Worm (Caenorhabditis elegans) whole organism, L1 larva: ENCODE results near the gene K12H6.2.

Experiments
- C04F5.9 ChIP-seq: sonication (generic microtip); optimal IDR thresholded peaks from 2 replicates; lab custom pipeline; 2016; ENCODE audit warnings: missing genetic modification characterization, missing compliant biosample characterization
- C16A3.4 ChIP-seq: fragments of 150-350 bp; optimal IDR thresholded peaks from 2 replicates; lab custom pipeline; 2014; ENCODE audit warnings: missing biosample characterization, missing genetic modification characterization
- C34B4.2 ChIP-seq: sonication (generic microtip); optimal IDR thresholded peaks from 2 replicates; lab custom pipeline; 2017; ENCODE audit warnings: mild to moderate bottlenecking, missing genetic modification characterization, missing compliant biosample characterization
- Y116A8C.19 ChIP-seq: sonication (generic microtip); optimal IDR thresholded peaks from 2 replicates; lab custom pipeline; 2016; ENCODE audit warnings: missing compliant biosample characterization, missing genetic modification characterization, borderline replicate concordance
- aly-2 ChIP-seq: fragments of 150-350 bp; optimal IDR thresholded peaks from 2 replicates; lab custom pipeline; 2014; ENCODE audit warnings: missing biosample characterization, missing genetic modification characterization
- blmp-1 ChIP-seq: fragments of 150-350 bp; optimal IDR thresholded peaks from 2 replicates; lab custom pipeline; 2014; ENCODE audit warnings: missing biosample characterization, missing genetic modification characterization
- ceh-82 ChIP-seq, 3 experiments: fragments of 150-350 bp in 1 of 3; sonication (generic microtip) in 2 of 3; optimal IDR thresholded peaks; 2 replicates each; lab custom pipeline; 2014 to 2017; ENCODE audit warnings: missing biosample characterization in 3 of 3, missing genetic modification characterization in 3 of 3
- efl-1 ChIP-seq, 4 experiments: fragments of 150-350 bp; optimal IDR thresholded peaks in 3 of 4; peaks in 1 of 4; 1 replicate in 1 of 4; 2 replicates in 3 of 4; lab custom pipeline; 2014; ENCODE audit warnings: missing biosample characterization in 2 of 4, missing genetic modification characterization in 2 of 4, missing genetic modification reagents in 2 of 4
- efl-3 ChIP-seq: fragments of 200-800 bp; sonication (Bioruptor generic); optimal IDR thresholded peaks from 2 replicates; lab custom pipeline; 2018; ENCODE audit warnings: mild to moderate bottlenecking, missing genetic modification characterization, missing compliant biosample characterization
- egl-13 ChIP-seq: sonication (generic microtip); optimal IDR thresholded peaks from 2 replicates; lab custom pipeline; 2016; ENCODE audit warnings: missing genotype, missing genetic modification reagents, missing genetic modification characterization, missing compliant biosample characterization
- elt-3 ChIP-seq, 6 experiments: fragments of 150-350 bp in 1 of 6; sonication (generic microtip); optimal IDR thresholded peaks; 2 replicates each; lab custom pipeline; 2017 to 2018; ENCODE audit warnings: missing biosample characterization in 6 of 6, missing genetic modification characterization in 6 of 6, inconsistent platforms in 1 of 6
- ets-5 ChIP-seq: fragments of 200-800 bp; sonication (Bioruptor generic); IDR thresholded peaks from 2 replicates; pipeline ENCODE4 v1.3.6; 2022; ENCODE audit warnings: missing genetic modification characterization, missing compliant biosample characterization
- fkh-10 ChIP-seq: sonication (generic microtip); optimal IDR thresholded peaks from 2 replicates; lab custom pipeline; 2017; ENCODE audit warnings: missing biosample characterization, missing genetic modification reagents, missing genetic modification characterization
- fkh-4 ChIP-seq: sonication (generic microtip); optimal IDR thresholded peaks from 2 replicates; lab custom pipeline; 2016; ENCODE audit warnings: missing compliant biosample characterization, missing genetic modification characterization, borderline replicate concordance
- fos-1 ChIP-seq: fragments of 150-350 bp; optimal IDR thresholded peaks from 2 replicates; lab custom pipeline; 2014; ENCODE audit warnings: missing biosample characterization, missing genetic modification characterization
- hlh-17 ChIP-seq: fragments of 200-800 bp; sonication (Bioruptor generic); optimal IDR thresholded peaks from 2 replicates; lab custom pipeline; 2018; ENCODE audit warnings: missing genetic modification characterization, mild to moderate bottlenecking, missing compliant biosample characterization, moderate library complexity, borderline replicate concordance
- hlh-4 ChIP-seq: sonication (generic microtip); optimal IDR thresholded peaks from 2 replicates; lab custom pipeline; 2016; ENCODE audit warnings: mild to moderate bottlenecking, missing genetic modification characterization, missing compliant biosample characterization
- isw-1 ChIP-seq: fragments of 200-800 bp; sonication (Bioruptor generic); IDR thresholded peaks from 2 replicates; pipeline ENCODE4 v1.3.6; 2022; ENCODE audit warnings: missing genetic modification characterization, missing compliant biosample characterization
- jun-1 ChIP-seq: fragments of 150-350 bp; optimal IDR thresholded peaks from 2 replicates; lab custom pipeline; 2014; ENCODE audit warnings: missing biosample characterization, missing genetic modification reagents, missing genetic modification characterization
- lin-14 ChIP-seq: fragments of 200-800 bp; sonication (Bioruptor generic); optimal IDR thresholded peaks from 2 replicates; lab custom pipeline; 2018; ENCODE audit warnings: mild to moderate bottlenecking, missing genetic modification characterization, moderate library complexity, missing compliant biosample characterization
- mdl-1 ChIP-seq, 2 experiments: fragments of 150-350 bp; optimal IDR thresholded peaks; 2 replicates each; lab custom pipeline; 2014 to 2017; ENCODE audit warnings: missing biosample characterization in 2 of 2, missing genetic modification characterization in 2 of 2, inconsistent platforms in 1 of 2
- nhr-11 ChIP-seq: fragments of 150-350 bp; optimal IDR thresholded peaks from 2 replicates; lab custom pipeline; 2014; ENCODE audit warnings: missing biosample characterization, missing genetic modification characterization
- nhr-19 ChIP-seq: fragments of 200-800 bp; sonication (Bioruptor generic); conservative IDR thresholded peaks from 2 replicates; pipeline ENCODE4 v1.3.6; 2022; ENCODE audit warnings: missing genetic modification characterization, missing compliant biosample characterization
- nhr-20 ChIP-seq: sonication (generic microtip); optimal IDR thresholded peaks from 2 replicates; lab custom pipeline; 2016; ENCODE audit warnings: mild to moderate bottlenecking, missing genetic modification characterization, missing compliant biosample characterization
- nhr-47 ChIP-seq: sonication (generic microtip); optimal IDR thresholded peaks from 2 replicates; lab custom pipeline; 2016; ENCODE audit warnings: mild to moderate bottlenecking, missing genetic modification characterization, moderate library complexity, missing compliant biosample characterization
- nhr-85 ChIP-seq: sonication (generic microtip); peaks from one replicate; lab custom pipeline; 2016; ENCODE audit warnings: missing genetic modification characterization, inconsistent platforms, missing compliant biosample characterization
- pax-3 ChIP-seq: fragments of 200-800 bp; sonication (Bioruptor generic); optimal IDR thresholded peaks from 2 replicates; lab custom pipeline; 2018; ENCODE audit warnings: mild to moderate bottlenecking, missing genetic modification characterization, moderate library complexity, missing compliant biosample characterization
- rnt-1 ChIP-seq: sonication (generic microtip); optimal IDR thresholded peaks from 2 replicates; lab custom pipeline; 2016; ENCODE audit warnings: mild to moderate bottlenecking, missing genetic modification characterization, moderate library complexity, missing compliant biosample characterization
- sup-37 ChIP-seq: fragments of 200-800 bp; sonication (Bioruptor generic); optimal IDR thresholded peaks from 2 replicates; lab custom pipeline; 2018; ENCODE audit warnings: mild to moderate bottlenecking, missing genetic modification characterization, missing compliant biosample characterization
- swsn-7 ChIP-seq: sonication (generic microtip); optimal IDR thresholded peaks from 2 replicates; lab custom pipeline; 2016; ENCODE audit warnings: missing genetic modification characterization, missing compliant biosample characterization
- tbx-2 ChIP-seq: sonication (generic microtip); optimal IDR thresholded peaks from 2 replicates; lab custom pipeline; 2016; ENCODE audit warnings: missing genetic modification characterization, missing compliant biosample characterization
- tlp-1 ChIP-seq: fragments of 150-350 bp; optimal IDR thresholded peaks from 2 replicates; lab custom pipeline; 2014; ENCODE audit warnings: missing biosample characterization, missing genetic modification characterization
- unc-130 ChIP-seq: fragments of 150-350 bp; optimal IDR thresholded peaks from 2 replicates; lab custom pipeline; 2017; ENCODE audit warnings: missing biosample characterization, missing genetic modification characterization, inconsistent platforms
- unc-30 ChIP-seq: sonication (generic microtip); optimal IDR thresholded peaks from 2 replicates; lab custom pipeline; 2017; ENCODE audit warnings: missing biosample characterization, missing genetic modification characterization
- xbp-1 ChIP-seq: sonication (generic microtip); optimal IDR thresholded peaks from 2 replicates; lab custom pipeline; 2016; ENCODE audit warnings: missing genetic modification characterization, missing compliant biosample characterization
- ztf-11 ChIP-seq, 2 experiments: sonication (generic microtip); optimal IDR thresholded peaks; 2 replicates each; lab custom pipeline; 2016 to 2017; ENCODE audit warnings: missing genetic modification characterization in 2 of 2, missing biosample characterization in 1 of 2, missing compliant biosample characterization in 1 of 2

K12H6.2 gene

ce11 chrII:2816676-2817075 is 1.3 kb upstream of the K12H6.2 start, which contains the start of gene set-13:
Gene set-13, plus strand, starts transcription at chrII:2816976.
- TF ChIP-seq nhr-19 (no peak), unc-130 (tag; lab: Kevin White, UChicago) (no peak), fos-1 (tag; lab: Kevin White, UChicago) (no peak), blmp-1 (tag; lab: Kevin White, UChicago) (no peak), fkh-10 (GFP tag; lab: Kevin White, UChicago) (no peak), nhr-11 (tag; lab: Kevin White, UChicago) (no peak)

ce11 chrII:2815017-2815416 is 327 bp downstream of the K12H6.2 start:
- TF ChIP-seq ztf-11 (tag; optimal IDR thresholded peaks at IDR 0.05; lab: Kevin White, UChicago) = no peak
- TF ChIP-seq pax-3 = no peak
- no peak for TF ChIP-seq nhr-11 (tag; lab: Kevin White, UChicago)
- no peak for TF ChIP-seq Y116A8C.19 (tag; lab: Kevin White, UChicago)
- no peak for TF ChIP-seq lin-14 (GFP tag; lab: Kevin White, UChicago)
- no peak for TF ChIP-seq nhr-47 (tag; lab: Kevin White, UChicago)
- no peak for TF ChIP-seq C16A3.4
- TF ChIP-seq hlh-17 (GFP tag; lab: Kevin White, UChicago) = no peak
- TF ChIP-seq C34B4.2 = no peak
- no peak for TF ChIP-seq sup-37 (GFP tag; lab: Kevin White, UChicago)
- no peak for TF ChIP-seq aly-2
- no peak for TF ChIP-seq unc-30
- no peak for TF ChIP-seq fkh-4 (tag; lab: Kevin White, UChicago)
- TF ChIP-seq rnt-1 (tag; lab: Kevin White, UChicago) = no peak
- no peak for TF ChIP-seq blmp-1 (tag; lab: Kevin White, UChicago)
- TF ChIP-seq swsn-7 (tag; lab: Kevin White, UChicago) = no peak
- no peak for TF ChIP-seq ets-5 (GFP tag; lab: Robert Waterston, UW)
- TF ChIP-seq efl-1 (optimal IDR thresholded peaks at IDR 0.05; lab: Kevin White, UChicago) = no peak
- TF ChIP-seq efl-1 (GFP tag; optimal IDR thresholded peaks at IDR 0.05 in 1 of 2; lab: Kevin White, UChicago) = no peak
- TF ChIP-seq C04F5.9 (tag; lab: Kevin White, UChicago) = no peak
- TF ChIP-seq nhr-20 (tag; lab: Kevin White, UChicago) = no peak

ce11 chrII:2807674-2808206 is 7.6 kb downstream of the K12H6.2 start, which contains the start of gene K12H6.12:
Gene K12H6.12, plus strand, starts transcription at chrII:2808156.
- TF ChIP-seq ceh-82 (tag; optimal IDR thresholded peaks at IDR 0.05; lab: Kevin White, UChicago) = peak in 1 of 3 experiments; percentile 1
- no peak for TF ChIP-seq isw-1 (GFP tag; lab: Robert Waterston, UW)
- peak in 1 of 2 experiments; percentile 28 for TF ChIP-seq efl-1 (optimal IDR thresholded peaks at IDR 0.05; lab: Kevin White, UChicago)
- no peak for TF ChIP-seq efl-1 (GFP tag; optimal IDR thresholded peaks at IDR 0.05 in 1 of 2; lab: Kevin White, UChicago)
- TF ChIP-seq nhr-11 (tag; lab: Kevin White, UChicago) = peak; percentile 19
- TF ChIP-seq, all 84 proteins: peak for 3

- no peak for TF ChIP-seq tbx-2 (tag; lab: Kevin White, UChicago)
- no peak for TF ChIP-seq jun-1
- no peak for TF ChIP-seq tlp-1 (tag; lab: Kevin White, UChicago)
- peak; percentile 61 for TF ChIP-seq nhr-85
- TF ChIP-seq xbp-1 (tag; lab: Kevin White, UChicago) = no peak
- no peak for TF ChIP-seq efl-3 (GFP tag; lab: Kevin White, UChicago)
- peak; percentile 0 for TF ChIP-seq nhr-20 (tag; lab: Kevin White, UChicago)
- TF ChIP-seq rnt-1 (tag; lab: Kevin White, UChicago) = no peak
- TF ChIP-seq egl-13 (tag; lab: Kevin White, UChicago) = no peak
- no peak for TF ChIP-seq unc-30
- no peak for TF ChIP-seq hlh-4 (tag; lab: Kevin White, UChicago)
- TF ChIP-seq mdl-1 (tag; optimal IDR thresholded peaks at IDR 0.05; lab: Kevin White, UChicago) = no peak
- peak in 1 of 6 experiments; percentile 50 for TF ChIP-seq elt-3 (tag; optimal IDR thresholded peaks at IDR 0.05; lab: Kevin White, UChicago)
- peak; percentile 18 for TF ChIP-seq blmp-1 (tag; lab: Kevin White, UChicago)
These were observed 9.8 kb downstream of the K12H6.2 start for ce11 chrII:2805566-2805965.
